Worm (Caenorhabditis elegans): ENCODE data around the gene latd-1.

DNA sequence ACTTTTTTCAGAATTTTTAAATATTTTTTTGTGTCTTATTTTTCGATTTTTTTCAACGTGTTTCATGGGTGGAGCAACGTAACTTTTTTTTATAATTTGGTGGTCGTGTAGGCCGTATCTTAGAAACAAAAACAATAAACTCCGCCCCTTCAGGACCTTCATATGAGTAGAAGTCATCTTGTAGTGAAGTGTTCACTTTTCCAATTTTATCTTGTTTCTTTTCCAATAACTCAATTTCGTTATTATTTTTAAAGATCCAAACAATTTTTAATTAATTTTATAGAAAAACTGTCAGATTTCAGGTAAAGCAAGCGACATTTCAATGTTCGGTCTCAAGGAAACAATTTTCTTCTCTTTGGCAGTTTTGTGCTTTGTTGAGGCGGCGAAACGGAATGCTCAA lies 8.7 kb downstream of the latd-1 start, which contains the start of gene C39D10.2:
- no peak for TF ChIP-seq pqm-1 (tag; optimal IDR thresholded peaks at IDR 0.05)
- no peak for TF ChIP-seq F13H6.1 (tag; optimal IDR thresholded peaks at IDR 0.05)
- TF ChIP-seq unc-55 (GFP tag; optimal IDR thresholded peaks at IDR 0.05): no peak
- TF ChIP-seq pha-2 (tag; optimal IDR thresholded peaks at IDR 0.05): no peak

All from whole organism, late embryonic.